Worm (Caenorhabditis elegans) whole organism, early embryonic: ENCODE data around the gene nsph-3.2.

Experiments
- ama-1 ChIP-seq: fragments of 150-350 bp; optimal IDR thresholded peaks from 2 replicates; lab custom pipeline; 2014
- hmbx-1 ChIP-seq: sonication (generic microtip); optimal IDR thresholded peaks from 2 replicates; lab custom pipeline; 2016; ENCODE audit warnings: mild to moderate bottlenecking, missing genetic modification characterization, missing compliant biosample characterization
- tbx-37 ChIP-seq: fragments of 200-800 bp; sonication (Bioruptor generic); conservative IDR thresholded peaks from 2 replicates; pipeline ENCODE4 v1.3.6; 2022; ENCODE audit warnings: missing genetic modification reagents, missing genetic modification characterization, missing compliant biosample characterization

- TF ChIP-seq ama-1 (lab: Kevin White, UChicago) = no peak
- TF ChIP-seq hmbx-1 (tag; lab: Kevin White, UChicago) = no peak
- TF ChIP-seq tbx-37 (GFP tag; lab: Robert Waterston, UW) = no peak
Measured at ce11 chrIV:10095171-10095570, 17.5 kb upstream of the nsph-3.2 start, which contains the start of the genes C04G2.5 and msp-36.
